Worm (Caenorhabditis elegans): ENCODE measurements around the gene pole-2.

pole-2 gene

DNA sequence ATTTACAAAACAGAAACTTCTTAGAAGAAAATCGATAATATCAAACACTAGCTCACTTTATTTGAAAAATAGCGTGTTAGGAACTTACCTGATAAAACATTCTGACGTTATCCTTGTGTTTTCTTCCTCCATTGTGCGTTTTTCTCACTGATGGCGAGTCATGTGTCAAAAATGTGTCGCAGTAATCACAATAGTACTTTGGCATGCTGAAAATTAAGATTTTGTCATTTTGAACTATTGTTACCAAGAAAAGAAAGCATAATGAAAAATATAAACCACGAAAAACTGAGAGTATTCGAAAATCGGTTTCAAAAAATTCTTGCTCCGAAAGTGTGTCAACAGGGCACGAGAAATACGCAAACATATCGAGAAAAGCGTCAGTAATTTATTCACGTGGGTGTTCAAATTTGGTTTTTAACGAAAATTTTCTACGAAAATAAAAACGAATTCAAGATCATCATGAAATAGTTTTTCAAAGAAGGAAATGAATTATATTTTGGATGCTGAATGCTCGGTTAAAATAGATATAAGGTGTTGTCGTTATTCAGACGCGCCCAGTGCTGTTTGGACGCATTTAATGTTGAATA, 1.3 kb upstream of the pole-2 start, which contains the start of gene snrp-3 (continued):
- TF ChIP-seq madf-10 (tag; optimal IDR thresholded peaks at IDR 0.05), result peak; percentile 42
- no peak for TF ChIP-seq bed-2 (GFP tag; IDR thresholded peaks at IDR 0.05)
- no peak for TF ChIP-seq hrde-1 (tag; optimal IDR thresholded peaks at IDR 0.05; ENCODE audit: borderline replicate concordance)
- no peak for TF ChIP-seq egrh-3 (GFP tag; IDR thresholded peaks at IDR 0.05)
- TF ChIP-seq ztf-25 (GFP tag; IDR thresholded peaks at IDR 0.05), result no peak
- no peak for TF ChIP-seq F10E7.11 (tag; optimal IDR thresholded peaks at IDR 0.05)
- TF ChIP-seq nhr-27 (tag; optimal IDR thresholded peaks at IDR 0.05), result no peak
- no peak for TF ChIP-seq fkh-3 (tag; optimal IDR thresholded peaks at IDR 0.05)
- peak; percentile 21 for TF ChIP-seq tbp1 (GFP tag; optimal IDR thresholded peaks at IDR 0.05)
- TF ChIP-seq F57A8.1 (GFP tag; optimal IDR thresholded peaks at IDR 0.05), result no peak
- no peak for TF ChIP-seq zfh-2 (GFP tag; conservative IDR thresholded peaks at IDR 0.05)
- TF ChIP-seq Y53G8AR.9 (GFP tag; conservative IDR thresholded peaks at IDR 0.05), result peak; percentile 89; the same call in 1 of the 2 replicates
- no peak for TF ChIP-seq ztf-6 (GFP tag; IDR thresholded peaks at IDR 0.05)
- TF ChIP-seq snpc-1.3 (tag; optimal IDR thresholded peaks at IDR 0.05; ENCODE audit: insufficient read depth), result peak; percentile 59
- 0 out of 2 replicates have a peak, but pooled peaks have one; percentile 44 for TF ChIP-seq Y79H2A.3 (GFP tag; conservative IDR thresholded peaks at IDR 0.05)
- no peak for TF ChIP-seq ceh-58 (GFP tag; IDR thresholded peaks at IDR 0.05)
- TF ChIP-seq aptf-3 (GFP tag; IDR thresholded peaks at IDR 0.05), result no peak
- 0 out of 2 replicates have a peak, but pooled peaks have one; percentile 13 for TF ChIP-seq lir-1 (GFP tag; conservative IDR thresholded peaks at IDR 0.05)
- TF ChIP-seq ceh-100 (GFP tag; IDR thresholded peaks at IDR 0.05), result no peak
- TF ChIP-seq nhr-120 (GFP tag; IDR thresholded peaks at IDR 0.05), result no peak
- TF ChIP-seq mxl-1 (tag; optimal IDR thresholded peaks at IDR 0.05), result no peak
- TF ChIP-seq dpff-1 (tag; optimal IDR thresholded peaks at IDR 0.05), result no peak
- peak; percentile 73 for TF ChIP-seq nfyb-1 (GFP tag; IDR thresholded peaks at IDR 0.05)
- no peak for TF ChIP-seq ztf-22 (GFP tag; optimal IDR thresholded peaks at IDR 0.05)
- TF ChIP-seq rpc-1 (optimal IDR thresholded peaks at IDR 0.05), result no peak
- no peak for TF ChIP-seq rpc-1 (tag; optimal IDR thresholded peaks at IDR 0.05)
- peak; percentile 11 for TF ChIP-seq chd-7 (tag; optimal IDR thresholded peaks at IDR 0.05)
- TF ChIP-seq attf-3 (GFP tag; conservative IDR thresholded peaks at IDR 0.05), result peak; percentile 59; the same call in 1 of the 2 replicates
- TF ChIP-seq cebp-2 (GFP tag; IDR thresholded peaks at IDR 0.05), result no peak
- TF ChIP-seq rec-8 (tag; optimal IDR thresholded peaks at IDR 0.05), result no peak
- TF ChIP-seq T26A5.8 (tag; optimal IDR thresholded peaks at IDR 0.05), result no peak
- peak in 1 of 2 experiments; percentile 12 for TF ChIP-seq let-607 (tag; optimal IDR thresholded peaks at IDR 0.05)
- no peak for TF ChIP-seq sea-2 (GFP tag; IDR thresholded peaks at IDR 0.05)
- no peak for TF ChIP-seq Y95B8A.8 (GFP tag; IDR thresholded peaks at IDR 0.05)
- no peak for TF ChIP-seq akir-1 (GFP tag; optimal IDR thresholded peaks at IDR 0.05)
- no peak for TF ChIP-seq F22D6.2 (tag; optimal IDR thresholded peaks at IDR 0.05)
- peak; percentile 23 for TF ChIP-seq unc-130 (GFP tag; optimal IDR thresholded peaks at IDR 0.05)
- TF ChIP-seq C06A6.2 (GFP tag; conservative IDR thresholded peaks at IDR 0.05), result 0 out of 2 replicates have a peak, but pooled peaks have one; percentile 34
- no peak for TF ChIP-seq hlh-12 (tag; optimal IDR thresholded peaks at IDR 0.05)
- no peak for TF ChIP-seq ccch-3 (GFP tag; optimal IDR thresholded peaks at IDR 0.05)
- TF ChIP-seq madf-3 (GFP tag; IDR thresholded peaks at IDR 0.05), result 0 out of 2 replicates have a peak, but pooled peaks have one; percentile 31
- TF ChIP-seq nhr-179 (tag; optimal IDR thresholded peaks at IDR 0.05), result no peak
- TF ChIP-seq D2030.7 (GFP tag; IDR thresholded peaks at IDR 0.05), result peak; percentile 71
- peak; percentile 81 for TF ChIP-seq lin-40 (tag; optimal IDR thresholded peaks at IDR 0.05)
- TF ChIP-seq dpl-1 (GFP tag; optimal IDR thresholded peaks at IDR 0.05), result peak; percentile 73
- no peak for TF ChIP-seq Y56A3A.18 (GFP tag; IDR thresholded peaks at IDR 0.05)
- TF ChIP-seq pha-4 (tag; optimal IDR thresholded peaks at IDR 0.05), result no peak
- no peak for TF ChIP-seq attf-6 (GFP tag; IDR thresholded peaks at IDR 0.05)

Measured in whole organism, young adult.